Fruit fly (Drosophila melanogaster): ENCODE measurements around the gene Diap1.
A peak's percentile ranks its signal among the peaks of the same experiment; 100 is the strongest.

Gene Diap1

DNA sequence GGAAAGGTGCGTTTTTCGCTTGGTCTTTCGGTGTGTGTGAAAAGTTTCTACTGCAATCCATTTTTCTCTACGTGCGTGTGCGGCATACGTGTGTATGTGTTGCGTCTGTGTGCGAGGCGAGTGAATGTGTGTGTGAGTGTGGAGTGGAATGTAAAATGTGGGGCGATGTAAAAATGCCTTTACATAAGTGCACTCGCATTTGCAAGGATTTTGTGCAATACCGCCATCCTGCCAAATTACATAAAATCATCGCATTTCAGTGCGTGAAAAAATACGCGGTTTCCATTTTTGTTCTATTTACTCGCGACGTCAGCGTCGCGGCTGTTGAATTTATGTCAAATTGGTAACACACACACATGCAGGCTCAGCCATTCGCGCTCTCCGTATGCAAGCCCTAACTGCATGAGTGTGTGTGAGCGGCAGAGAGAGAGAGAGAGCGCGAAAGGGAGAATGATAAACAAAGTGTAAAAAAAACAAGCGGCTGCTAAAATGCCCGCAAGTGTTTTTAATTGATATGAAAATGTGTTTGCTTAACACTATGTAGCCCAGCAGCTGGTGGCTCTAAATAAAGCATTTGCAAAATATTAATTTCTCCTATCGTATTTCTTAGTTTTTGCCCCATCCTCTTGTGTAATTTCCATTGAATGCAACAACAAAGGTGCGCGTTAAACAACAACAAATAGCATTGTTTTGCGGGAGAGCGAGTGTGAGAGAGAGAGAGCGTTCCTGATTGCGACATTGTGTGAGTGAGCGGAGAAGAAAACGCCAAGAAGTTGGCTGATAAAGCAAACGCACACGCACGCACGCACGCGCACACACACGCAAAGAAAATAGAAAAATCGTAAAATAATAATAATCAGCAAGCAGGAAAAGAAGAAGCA lies 1.6 kb upstream of the Diap1 start (continued):
- TF ChIP-seq CG11762 (GFP tag; optimal IDR thresholded peaks at IDR 0.05; ENCODE audit: insufficient read depth) (no peak), CG31627 (GFP tag; optimal IDR thresholded peaks at IDR 0.05) (no peak), pdm3 (GFP tag; optimal IDR thresholded peaks at IDR 0.05) (no peak), Sox15 (GFP tag; optimal IDR thresholded peaks at IDR 0.05) (no peak)

- TF ChIP-seq Hr4 (GFP tag; optimal IDR thresholded peaks at IDR 0.05), result no peak
- peak; percentile 11 for TF ChIP-seq Hr39 (GFP tag; optimal IDR thresholded peaks at IDR 0.05)
- no peak for TF ChIP-seq Sox14 (GFP tag; optimal IDR thresholded peaks at IDR 0.05)
- peak; percentile 68 for TF ChIP-seq svp (GFP tag)
- TF ChIP-seq CG6808 (GFP tag; optimal IDR thresholded peaks at IDR 0.05), result no peak
- TF ChIP-seq CG11902 (GFP tag; optimal IDR thresholded peaks at IDR 0.05), result no peak
- peak; percentile 4 for TF ChIP-seq CG31627 (GFP tag; optimal IDR thresholded peaks at IDR 0.05)
- TF ChIP-seq CG6854 (GFP tag; optimal IDR thresholded peaks at IDR 0.05), result no peak
- TF ChIP-seq fkh (GFP tag; optimal IDR thresholded peaks at IDR 0.05), result no peak
- peak; percentile 41; the same call in 1 of the 3 replicates for TF ChIP-seq eg (GFP tag; IDR thresholded peaks at IDR 0.05)
- TF ChIP-seq CG15336 (GFP tag; IDR thresholded peaks at IDR 0.05), result no peak
- no peak for TF ChIP-seq CG10669 (GFP tag; optimal IDR thresholded peaks at IDR 0.05)
- TF ChIP-seq esn (GFP tag; optimal IDR thresholded peaks at IDR 0.05), result no peak
- no peak for TF ChIP-seq achi (GFP tag; optimal IDR thresholded peaks at IDR 0.05)
- peak; percentile 30 for TF ChIP-seq Met (GFP tag; optimal IDR thresholded peaks at IDR 0.05)
- no peak for TF ChIP-seq CG11762 (GFP tag; optimal IDR thresholded peaks at IDR 0.05; ENCODE audit: insufficient read depth)
- no peak for TF ChIP-seq dac (GFP tag; optimal IDR thresholded peaks at IDR 0.05)
- TF ChIP-seq Eip78C (GFP tag), result peak; percentile 66
- no peak for TF ChIP-seq Eip93F (GFP tag; optimal IDR thresholded peaks at IDR 0.05)
- no peak for TF ChIP-seq CG6792 (GFP tag; optimal IDR thresholded peaks at IDR 0.05)
- no peak for TF ChIP-seq CG3032 (tag; optimal IDR thresholded peaks at IDR 0.05)
- TF ChIP-seq lz (GFP tag; optimal IDR thresholded peaks at IDR 0.05), result peak; percentile 1
- TF ChIP-seq CG8319 (GFP tag; optimal IDR thresholded peaks at IDR 0.05), result no peak
- TF ChIP-seq Ets21C (GFP tag; optimal IDR thresholded peaks at IDR 0.05), result no peak
- no peak for TF ChIP-seq CG34406 (GFP tag; optimal IDR thresholded peaks at IDR 0.05)
- TF ChIP-seq Sox15 (GFP tag; optimal IDR thresholded peaks at IDR 0.05), result no peak
- no peak for TF ChIP-seq topi (GFP tag; optimal IDR thresholded peaks at IDR 0.05)
- TF ChIP-seq CG8119 (GFP tag; IDR thresholded peaks at IDR 0.05), result peak; percentile 14; the same call in 1 of the 3 replicates
- TF ChIP-seq fd85E (GFP tag; optimal IDR thresholded peaks at IDR 0.05), result no peak
- peak; percentile 9 for TF ChIP-seq cyc (GFP tag; optimal IDR thresholded peaks at IDR 0.05)
- no peak for TF ChIP-seq pdm3 (GFP tag; optimal IDR thresholded peaks at IDR 0.05)
- TF ChIP-seq CG32006 (GFP tag; optimal IDR thresholded peaks at IDR 0.05), result no peak
- TF ChIP-seq OdsH (GFP tag; optimal IDR thresholded peaks at IDR 0.05), result no peak
- TF ChIP-seq Blimp-1 (GFP tag; optimal IDR thresholded peaks at IDR 0.05), result no peak
These were observed 887 bp upstream of the Diap1 start, which contains the start of gene Mbs for dm6 chr3L:16051719-16052122. TSS of gene Mbs (plus strand) at chr3L:16051959.

DNA sequence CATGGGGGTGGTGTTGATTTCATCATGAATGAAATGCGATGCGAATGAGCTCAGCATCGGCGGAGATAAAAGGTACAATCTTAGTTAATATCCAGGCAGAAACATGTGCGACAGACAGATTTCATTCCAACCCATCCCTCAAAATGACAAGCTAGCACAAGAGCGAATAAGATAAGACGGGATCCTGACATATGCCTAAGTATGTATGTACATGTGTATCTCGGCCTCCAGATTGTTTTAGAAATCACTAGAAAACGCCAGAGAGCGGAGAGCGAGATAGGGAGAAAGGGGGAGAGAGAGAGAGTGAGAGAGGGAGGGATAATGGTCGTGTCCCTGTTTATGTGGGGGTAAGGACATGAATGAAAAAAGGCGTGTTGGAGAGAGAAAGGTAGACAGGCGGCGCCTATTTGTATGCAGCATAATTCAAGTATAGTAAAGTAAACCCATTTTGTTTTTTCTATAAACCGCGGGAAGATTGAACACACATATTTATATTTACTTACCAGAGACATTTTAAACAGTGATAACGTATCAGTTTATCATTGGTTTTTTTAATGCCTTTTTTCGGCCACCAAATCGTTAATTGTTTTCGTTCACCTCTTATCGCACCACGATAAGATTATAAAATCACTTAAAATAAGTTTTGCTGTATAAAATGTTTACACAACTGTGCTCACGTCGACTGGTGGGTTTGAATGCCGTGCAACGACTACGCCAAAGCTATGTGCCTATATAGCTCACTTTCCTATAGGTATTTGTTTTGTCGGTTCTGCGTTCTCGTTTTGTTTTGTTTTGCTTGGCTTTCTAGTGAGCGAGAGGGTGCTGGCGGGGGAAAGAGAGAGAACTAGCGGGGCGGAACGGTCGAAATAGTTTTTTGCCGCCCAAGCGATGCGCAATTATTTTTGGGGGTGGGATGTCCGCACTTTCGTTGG lies 613 bp downstream of the Diap1 start:
- TF ChIP-seq net (GFP tag; optimal IDR thresholded peaks at IDR 0.05) (peak; percentile 25), CG3032 (tag; optimal IDR thresholded peaks at IDR 0.05) (no peak), CG11294 (GFP tag; IDR thresholded peaks at IDR 0.05) (no peak; the same call in 1 of the 2 replicates), CG4318 (GFP tag; optimal IDR thresholded peaks at IDR 0.05) (no peak), topi (GFP tag; optimal IDR thresholded peaks at IDR 0.05) (no peak), Gug (GFP tag; IDR thresholded peaks at IDR 0.05) (no peak), Smox (GFP tag; optimal IDR thresholded peaks at IDR 0.05) (no peak), cyc (GFP tag; optimal IDR thresholded peaks at IDR 0.05) (no peak), Lpt (GFP tag; optimal IDR thresholded peaks at IDR 0.05) (peak; percentile 68), CG9139 (GFP tag; optimal IDR thresholded peaks at IDR 0.05) (no peak), pdm3 (GFP tag; optimal IDR thresholded peaks at IDR 0.05) (peak; percentile 8), CG7368 (GFP tag; optimal IDR thresholded peaks at IDR 0.05) (no peak), CG10669 (GFP tag; optimal IDR thresholded peaks at IDR 0.05) (no peak), CG11762 (GFP tag; optimal IDR thresholded peaks at IDR 0.05; ENCODE audit: insufficient read depth) (no peak), CG8319 (GFP tag; optimal IDR thresholded peaks at IDR 0.05) (no peak), Hr4 (GFP tag; optimal IDR thresholded peaks at IDR 0.05) (peak; percentile 17), Eip78C (GFP tag) (peak; percentile 81), CG3919 (GFP tag; optimal IDR thresholded peaks at IDR 0.05) (no peak), Ets96B (tag; optimal IDR thresholded peaks at IDR 0.05) (no peak), Sox102F (GFP tag; optimal IDR thresholded peaks at IDR 0.05) (no peak)
